Worm (Caenorhabditis elegans) whole organism, L2 larva: ENCODE measurements around the gene calf-1.
"Not testable (repeated sequence)": the region's sequence is repeated elsewhere in the genome, so short reads cannot be mapped to it uniquely, and the experiment has no call there.

Experiments used
- ama-1 ChIP-seq: fragments of 150-350 bp; optimal IDR thresholded peaks from 2 replicates; lab custom pipeline; 2018; ENCODE audit warnings: inconsistent platforms
- fos-1 ChIP-seq: fragments of 150-350 bp; optimal IDR thresholded peaks from 2 replicates; lab custom pipeline; 2014; ENCODE audit warnings: missing biosample characterization, missing genetic modification characterization
- lin-13 ChIP-seq: fragments of 150-350 bp; optimal IDR thresholded peaks from 2 replicates; lab custom pipeline; 2014; ENCODE audit warnings: missing biosample characterization, missing genetic modification reagents, missing genetic modification characterization
- lin-39 ChIP-seq: fragments of 150-350 bp; optimal IDR thresholded peaks from 2 replicates; lab custom pipeline; 2014; ENCODE audit warnings: missing biosample characterization, missing genetic modification reagents, missing genetic modification characterization
- lsy-2 ChIP-seq, 2 experiments: fragments of 150-350 bp in 1 of 2; sonication (generic microtip) in 1 of 2; optimal IDR thresholded peaks; 2 replicates each; lab custom pipeline; 2014 to 2017; ENCODE audit warnings: missing biosample characterization in 2 of 2, missing genetic modification characterization in 2 of 2
- nhr-10 ChIP-seq: sonication (generic microtip); optimal IDR thresholded peaks from 2 replicates; lab custom pipeline; 2017; ENCODE audit warnings: missing biosample characterization, missing genetic modification characterization
- nhr-23 ChIP-seq: fragments of 150-350 bp; optimal IDR thresholded peaks from 2 replicates; lab custom pipeline; 2014; ENCODE audit warnings: missing biosample characterization, missing genetic modification reagents, missing genetic modification characterization
- nhr-237 ChIP-seq: fragments of 150-350 bp; optimal IDR thresholded peaks from 2 replicates; lab custom pipeline; 2014; ENCODE audit warnings: missing biosample characterization, missing genetic modification characterization
- peb-1 ChIP-seq: fragments of 150-350 bp; optimal IDR thresholded peaks from 2 replicates; lab custom pipeline; 2014; ENCODE audit warnings: missing biosample characterization, missing genetic modification characterization
- sma-3 ChIP-seq: sonication (generic microtip); optimal IDR thresholded peaks from 2 replicates; lab custom pipeline; 2016; ENCODE audit warnings: missing genetic modification reagents, missing genetic modification characterization, missing compliant biosample characterization
- snpc-4 ChIP-seq: fragments of 150-350 bp; optimal IDR thresholded peaks from 2 replicates; lab custom pipeline; 2014; ENCODE audit warnings: missing biosample characterization, missing genetic modification characterization
- unc-55 ChIP-seq: fragments of 150-350 bp; sonication (generic microtip); optimal IDR thresholded peaks from 3 replicates; lab custom pipeline; 2014; ENCODE audit warnings: missing biosample characterization, missing genetic modification reagents, missing genetic modification characterization
- zag-1 ChIP-seq: fragments of 150-350 bp; optimal IDR thresholded peaks from 2 replicates; lab custom pipeline; 2014; ENCODE audit warnings: missing biosample characterization, missing genetic modification characterization

ce11 chrV:20431390-20431789, 47.5 kb downstream of the calf-1 start:
- TF ChIP-seq ama-1; lin-39 (tag; lab: Kevin White, UChicago); sma-3; lin-13 (GFP tag; lab: Kevin White, UChicago); zag-1 (tag; lab: Kevin White, UChicago); snpc-4 (tag; lab: Kevin White, UChicago); peb-1; fos-1 (tag; lab: Kevin White, UChicago); nhr-237; nhr-23; lsy-2 (tag; optimal IDR thresholded peaks at IDR 0.05; lab: Kevin White, UChicago); nhr-10 (tag; lab: Kevin White, UChicago): not testable (repeated sequence)
- peak; percentile 32 for TF ChIP-seq unc-55
